Worm (Caenorhabditis elegans): Measurements from ENCODE around the gene F53B1.9.

DNA sequence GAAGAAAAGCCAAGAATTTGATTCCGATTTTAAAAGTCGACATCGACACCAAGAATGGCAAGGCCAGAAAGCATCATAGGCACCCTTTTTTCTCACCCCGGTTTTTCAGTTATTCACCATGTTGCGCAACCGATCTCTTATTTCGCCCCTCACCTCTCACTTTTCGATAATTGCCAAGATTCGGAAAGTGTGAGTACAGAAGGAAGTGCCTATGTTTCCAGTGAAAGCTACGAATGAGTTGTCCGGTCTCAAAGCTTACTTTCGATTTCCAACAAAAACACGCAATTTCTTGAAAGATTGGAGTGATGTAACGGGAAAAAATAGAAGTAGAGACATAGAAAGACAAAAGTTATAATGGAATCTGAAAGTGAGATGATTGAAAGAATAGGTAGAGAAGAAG, 22.1 kb upstream of the F53B1.9 start:
- TF ChIP-seq nfya-1 (tag; optimal IDR thresholded peaks at IDR 0.05) (no peak), che-1 (tag; optimal IDR thresholded peaks at IDR 0.05) (no peak), unc-86 (tag; optimal IDR thresholded peaks at IDR 0.05) (no peak), ama-1 (optimal IDR thresholded peaks at IDR 0.05) (no peak), nhr-11 (tag; optimal IDR thresholded peaks at IDR 0.05) (no peak), dve-1 (tag; optimal IDR thresholded peaks at IDR 0.05) (no peak), mec-3 (tag; optimal IDR thresholded peaks at IDR 0.05; ENCODE audit: borderline replicate concordance) (no peak), lim-6 (tag; optimal IDR thresholded peaks at IDR 0.05) (no peak), tbx-2 (tag; optimal IDR thresholded peaks at IDR 0.05) (no peak), nhr-232 (tag; optimal IDR thresholded peaks at IDR 0.05) (no peak)
